Fruit fly (Drosophila melanogaster) whole organism, embryonic: ENCODE measurements around the gene dls.

Experiments used
- Blimp-1 ChIP-seq: fragments of 200-800 bp; sonication (Bioruptor generic); optimal IDR thresholded peaks from 3 replicates; lab custom pipeline; 2018; ENCODE audit warnings: missing biosample characterization, missing genetic modification characterization, mild to moderate bottlenecking, moderate library complexity, missing genetic modification reagents
- CG10321 ChIP-seq: fragments of 200-800 bp; sonication (Bioruptor generic); IDR thresholded peaks from 2 replicates; pipeline ENCODE4 v1.3.6; 2022; ENCODE audit warnings: missing biosample characterization, missing genetic modification characterization
- CG10366 ChIP-seq: fragments of 200-800 bp; sonication (Bioruptor generic); IDR thresholded peaks from 2 replicates; pipeline ENCODE4 v1.3.6; 2022; ENCODE audit warnings: missing biosample characterization, missing genetic modification characterization
- CG10654 ChIP-seq: fragments of 200-800 bp; sonication (Bioruptor generic); optimal IDR thresholded peaks from 2 replicates; lab custom pipeline; 2016; ENCODE audit warnings: missing biosample characterization, missing genetic modification characterization
- CG11456 ChIP-seq: fragments of 200-800 bp; sonication (Bioruptor generic); IDR thresholded peaks from 3 replicates; pipeline ENCODE4 v1.3.6; 2022; ENCODE audit warnings: missing biosample characterization, missing genetic modification characterization
- CG12391 ChIP-seq: fragments of 200-800 bp; sonication (Bioruptor generic); optimal IDR thresholded peaks from 3 replicates; lab custom pipeline; 2018; ENCODE audit warnings: missing biosample characterization, mild to moderate bottlenecking, missing genetic modification characterization, moderate library complexity
- CG14667 ChIP-seq: fragments of 200-800 bp; sonication (Bioruptor generic); IDR thresholded peaks from 2 replicates; pipeline ENCODE4 v1.3.6; 2022; ENCODE audit warnings: missing biosample characterization, missing genetic modification characterization
- CG17612 ChIP-seq: fragments of 200-800 bp; sonication (Bioruptor generic); IDR thresholded peaks from 2 replicates; pipeline ENCODE4 v1.3.6; 2022; ENCODE audit warnings: missing biosample characterization, missing genetic modification characterization
- CG1792 ChIP-seq: fragments of 200-800 bp; sonication (Bioruptor generic); optimal IDR thresholded peaks from 2 replicates; lab custom pipeline; 2016; ENCODE audit warnings: missing biosample characterization, missing genetic modification characterization
- CG32532 ChIP-seq: fragments of 200-800 bp; sonication (Bioruptor generic); IDR thresholded peaks from 2 replicates; pipeline ENCODE4 v1.3.6; 2022; ENCODE audit warnings: missing biosample characterization, missing genetic modification characterization
- CG4360 ChIP-seq: fragments of 200-800 bp; sonication (Bioruptor generic); IDR thresholded peaks from 2 replicates; pipeline ENCODE4 v1.3.6; 2022; ENCODE audit warnings: missing biosample characterization, missing genetic modification characterization
- CG4707 ChIP-seq: fragments of 200-800 bp; sonication (Bioruptor generic); optimal IDR thresholded peaks from 2 replicates; lab custom pipeline; 2018; ENCODE audit warnings: missing biosample characterization, mild to moderate bottlenecking, missing genetic modification characterization, moderate library complexity
- CG5180 ChIP-seq: fragments of 200-800 bp; sonication (Bioruptor generic); optimal IDR thresholded peaks from 3 replicates; lab custom pipeline; 2017; ENCODE audit warnings: missing biosample characterization, missing genetic modification characterization, mild to moderate bottlenecking, moderate library complexity, missing genetic modification reagents
- D19A ChIP-seq: fragments of 200-800 bp; optimal IDR thresholded peaks from 3 replicates; lab custom pipeline; 2019; ENCODE audit warnings: missing biosample characterization, mild to moderate bottlenecking, missing genetic modification characterization, moderate library complexity
- Dll ChIP-seq: fragments of 200-800 bp; sonication (Bioruptor generic); IDR thresholded peaks from 4 replicates; pipeline ENCODE4 v1.3.6; 2022; ENCODE audit warnings: missing biosample characterization, missing genetic modification characterization; ENCODE audit not compliant: partially characterized antibody
- Dref ChIP-seq: fragments of 200-800 bp; sonication (Bioruptor generic); IDR thresholded peaks from 2 replicates; pipeline ENCODE4 v1.3.6; 2022; ENCODE audit warnings: missing biosample characterization, missing genetic modification characterization
- Drgx ChIP-seq: fragments of 200-800 bp; sonication (Bioruptor generic); IDR thresholded peaks from 2 replicates; pipeline ENCODE4 v1.3.6; 2022; ENCODE audit warnings: missing biosample characterization, missing genetic modification characterization
- E2f2 ChIP-seq: fragments of 200-800 bp; sonication (Bioruptor generic); IDR thresholded peaks from 2 replicates; pipeline ENCODE4 v1.3.6; 2022; ENCODE audit warnings: missing biosample characterization, missing genetic modification characterization
- Ets65A ChIP-seq: fragments of 200-800 bp; sonication (Bioruptor generic); peaks from one replicate; lab custom pipeline; 2016; ENCODE audit warnings: missing biosample characterization, missing genetic modification characterization
- Fer2 ChIP-seq: fragments of 200-800 bp; sonication (Bioruptor generic); optimal IDR thresholded peaks from 2 replicates; lab custom pipeline; 2018; ENCODE audit warnings: missing biosample characterization, mild to moderate bottlenecking, missing genetic modification characterization, moderate library complexity
- HmgD ChIP-seq: fragments of 200-800 bp; sonication (Bioruptor generic); optimal IDR thresholded peaks from 3 replicates; lab custom pipeline; 2016; ENCODE audit warnings: missing biosample characterization, missing genetic modification characterization
- MTF-1 ChIP-seq: fragments of 200-800 bp; sonication (Bioruptor generic); optimal IDR thresholded peaks from 2 replicates; lab custom pipeline; 2018; ENCODE audit warnings: missing biosample characterization, mild to moderate bottlenecking, missing genetic modification characterization, borderline replicate concordance
- Ravus ChIP-seq: fragments of 200-800 bp; sonication (Bioruptor generic); IDR thresholded peaks from 2 replicates; pipeline ENCODE4 v1.3.6; 2022; ENCODE audit warnings: missing biosample characterization, missing genetic modification characterization
- abd-A ChIP-seq: fragments of 200-800 bp; sonication (Bioruptor generic); optimal IDR thresholded peaks from 3 replicates; lab custom pipeline; 2019; ENCODE audit warnings: missing biosample characterization, mild to moderate bottlenecking, missing genetic modification characterization, moderate library complexity
- bsh ChIP-seq, 2 experiments: fragments of 200-800 bp; sonication (Bioruptor generic); optimal IDR thresholded peaks; 2 replicates each; lab custom pipeline; 2017 to 2018; ENCODE audit warnings: mild to moderate bottlenecking in 2 of 2, missing biosample characterization in 2 of 2, missing genetic modification characterization in 2 of 2, moderate library complexity in 1 of 2
- corto ChIP-seq: fragments of 200-800 bp; sonication (Bioruptor generic); optimal IDR thresholded peaks from 2 replicates; lab custom pipeline; 2016; ENCODE audit warnings: missing biosample characterization, mild to moderate bottlenecking, missing genetic modification characterization, moderate library complexity
- crol ChIP-seq: fragments of 200-800 bp; sonication (Bioruptor generic); IDR thresholded peaks from 2 replicates; pipeline ENCODE4 v1.3.6; 2022; ENCODE audit warnings: missing biosample characterization, missing genetic modification characterization
- dan ChIP-seq: fragments of 200-800 bp; sonication (Bioruptor generic); IDR thresholded peaks from 2 replicates; pipeline ENCODE4 v1.3.6; 2022; ENCODE audit warnings: missing biosample characterization, missing genetic modification characterization
- dmrt11E ChIP-seq: fragments of 200-800 bp; sonication (Bioruptor generic); optimal IDR thresholded peaks from 3 replicates; lab custom pipeline; 2018; ENCODE audit warnings: missing biosample characterization, mild to moderate bottlenecking, missing genetic modification characterization, moderate library complexity
- eve ChIP-seq, 2 experiments: fragments of >200 bp; optimal IDR thresholded peaks; 2 replicates each; lab custom pipeline; 2017; ENCODE audit warnings: missing biosample characterization in 2 of 2, missing genetic modification characterization in 2 of 2
- fd3F ChIP-seq: fragments of 200-800 bp; sonication (Bioruptor generic); optimal IDR thresholded peaks from 2 replicates; lab custom pipeline; 2018; ENCODE audit warnings: missing biosample characterization, mild to moderate bottlenecking, missing genetic modification characterization, moderate library complexity
- jing ChIP-seq: fragments of 200-800 bp; sonication (Bioruptor generic); optimal IDR thresholded peaks from 2 replicates; lab custom pipeline; 2018; ENCODE audit warnings: missing biosample characterization, mild to moderate bottlenecking, missing genetic modification characterization
- klu ChIP-seq: fragments of 200-800 bp; sonication (Bioruptor generic); IDR thresholded peaks from 2 replicates; pipeline ENCODE4 v1.3.6; 2022; ENCODE audit warnings: missing biosample characterization, missing genetic modification characterization
- lbe ChIP-seq: fragments of 200-800 bp; sonication (Bioruptor generic); optimal IDR thresholded peaks from 2 replicates; lab custom pipeline; 2016; ENCODE audit warnings: missing biosample characterization, mild to moderate bottlenecking, missing genetic modification characterization
- lov ChIP-seq, 2 experiments: fragments of 200-800 bp in 1 of 2; fragments of >200 bp in 1 of 2; sonication (Bioruptor generic) in 1 of 2; IDR thresholded peaks in 1 of 2; optimal IDR thresholded peaks in 1 of 2; 2 replicates in 1 of 2; 3 replicates in 1 of 2; pipeline versions ENCODE4 v1.3.6 to Lab custom; 2017 to 2022; ENCODE audit warnings: missing biosample characterization in 1 of 2, missing genetic modification characterization in 1 of 2
- nom ChIP-seq: fragments of 200-800 bp; sonication (Bioruptor generic); optimal IDR thresholded peaks from 2 replicates; lab custom pipeline; 2017; ENCODE audit warnings: missing biosample characterization, missing genetic modification characterization, mild to moderate bottlenecking, moderate library complexity, missing genetic modification reagents
- pzg ChIP-seq: fragments of 200-800 bp; sonication (Bioruptor generic); optimal IDR thresholded peaks from 3 replicates; lab custom pipeline; 2018; ENCODE audit warnings: missing biosample characterization, mild to moderate bottlenecking, missing genetic modification characterization, moderate library complexity
- rib ChIP-seq: fragments of 200-800 bp; sonication (Bioruptor generic); IDR thresholded peaks from 2 replicates; pipeline ENCODE4 v1.3.6; 2022; ENCODE audit warnings: missing biosample characterization, missing genetic modification characterization
- seq ChIP-seq: fragments of 200-800 bp; sonication (Bioruptor generic); IDR thresholded peaks from 2 replicates; pipeline ENCODE4 v1.3.6; 2022; ENCODE audit warnings: missing biosample characterization, missing genetic modification characterization
- shn ChIP-seq: fragments of 200-800 bp; sonication (Bioruptor generic); optimal IDR thresholded peaks from 3 replicates; lab custom pipeline; 2016; ENCODE audit warnings: missing biosample characterization, missing genetic modification characterization
- slbo ChIP-seq: fragments of 200-800 bp; sonication (Bioruptor generic); IDR thresholded peaks from 2 replicates; pipeline ENCODE4 v1.3.6; 2022; ENCODE audit warnings: missing biosample characterization, missing genetic modification characterization
- tap ChIP-seq: fragments of 200-800 bp; optimal IDR thresholded peaks from 3 replicates; lab custom pipeline; 2019; ENCODE audit warnings: missing biosample characterization, mild to moderate bottlenecking, missing genetic modification characterization, moderate library complexity
- trh ChIP-seq: fragments of 200-800 bp; sonication (Bioruptor generic); optimal IDR thresholded peaks from 2 replicates; lab custom pipeline; 2016; ENCODE audit warnings: missing biosample characterization, missing genetic modification characterization
- tx ChIP-seq: fragments of 200-800 bp; sonication (Bioruptor generic); optimal IDR thresholded peaks from 2 replicates; lab custom pipeline; 2016; ENCODE audit warnings: missing biosample characterization, missing genetic modification characterization

The dls gene

dm6 chr3L:16173818-16174601, 27.1 kb upstream of the dls start (continued):
- TF ChIP-seq CG5180 (GFP tag; lab: Kevin White, UChicago) (no peak), Fer2 (tag; lab: Kevin White, UChicago) (no peak), CG10366 (GFP tag; lab: Robert Waterston, UW) (no peak), lbe (GFP tag; lab: Kevin White, UChicago) (no peak)

- TF ChIP-seq nom (GFP tag; lab: Kevin White, UChicago) (peak; percentile 45), fd3F (GFP tag; lab: Kevin White, UChicago) (no peak)
- TF ChIP-seq, all 482 proteins: peak for 1
Measured at dm6 chr3L:16174778-16175177, 26.4 kb upstream of the dls start.

dm6 chr3L:16175628-16176263, 25.4 kb upstream of the dls start:
- TF ChIP-seq eve (GFP tag; optimal IDR thresholded peaks at IDR 0.05; lab: Kevin White, UChicago), result no peak
- no peak for TF ChIP-seq CG32532 (GFP tag; lab: Robert Waterston, UW)
- no peak for TF ChIP-seq CG10654 (GFP tag; lab: Kevin White, UChicago)
- no peak for TF ChIP-seq CG4707 (GFP tag; lab: Kevin White, UChicago)
- TF ChIP-seq klu (GFP tag; lab: Robert Waterston, UW), result no peak
- TF ChIP-seq CG4360, result no peak
- no peak for TF ChIP-seq Dref (GFP tag; lab: Robert Waterston, UW)
- no peak for TF ChIP-seq Ravus (GFP tag; lab: Robert Waterston, UW)
- TF ChIP-seq MTF-1 (GFP tag; lab: Kevin White, UChicago), result no peak
- no peak for TF ChIP-seq dmrt11E (tag; lab: Kevin White, UChicago)
- TF ChIP-seq tap (tag; lab: Kevin White, UChicago), result no peak
- no peak for TF ChIP-seq Ets65A (GFP tag; lab: Kevin White, UChicago)
- TF ChIP-seq shn (GFP tag; lab: Kevin White, UChicago), result no peak
- no peak for TF ChIP-seq D19A (tag; lab: Kevin White, UChicago)
- TF ChIP-seq lbe (GFP tag; lab: Kevin White, UChicago), result peak; percentile 59
- TF ChIP-seq lov (optimal IDR thresholded peaks at IDR 0.05; lab: Kevin White, UChicago), result no peak
- TF ChIP-seq lov (GFP tag; IDR thresholded peaks at IDR 0.05; lab: Robert Waterston, UW), result no peak
- TF ChIP-seq Drgx (GFP tag; lab: Robert Waterston, UW), result peak; percentile 51
- no peak for TF ChIP-seq pzg (GFP tag; lab: Kevin White, UChicago)
- TF ChIP-seq CG12391, result no peak
- no peak for TF ChIP-seq tx (GFP tag; lab: Kevin White, UChicago)
- no peak for TF ChIP-seq Dll (GFP tag; lab: Robert Waterston, UW)
- TF ChIP-seq bsh (GFP tag; optimal IDR thresholded peaks at IDR 0.05; lab: Kevin White, UChicago), result peak in 1 of 2 experiments; percentile 49
- no peak for TF ChIP-seq CG17612 (GFP tag; lab: Robert Waterston, UW)
- no peak for TF ChIP-seq abd-A (tag; lab: Kevin White, UChicago)
- no peak for TF ChIP-seq seq (GFP tag; lab: Robert Waterston, UW)
- 0 out of 3 replicates have a peak, but pooled peaks have one; percentile 32 for TF ChIP-seq CG11456 (GFP tag; lab: Robert Waterston, UW)
- TF ChIP-seq nom (GFP tag; lab: Kevin White, UChicago), result peak; percentile 72
- TF ChIP-seq E2f2 (GFP tag; lab: Robert Waterston, UW), result no peak
- no peak for TF ChIP-seq dan (GFP tag; lab: Robert Waterston, UW)
- TF ChIP-seq jing, result no peak
- TF ChIP-seq CG10321 (GFP tag; lab: Robert Waterston, UW), result no peak
- TF ChIP-seq HmgD, result no peak
- no peak for TF ChIP-seq Blimp-1 (GFP tag; lab: Kevin White, UChicago)
- no peak for TF ChIP-seq rib (GFP tag; lab: Robert Waterston, UW)
- TF ChIP-seq trh (GFP tag; lab: Kevin White, UChicago), result no peak
- TF ChIP-seq CG1792 (GFP tag; lab: Kevin White, UChicago), result no peak
- 0 out of 2 replicates have a peak, but pooled peaks have one; percentile 14 for TF ChIP-seq CG14667
- TF ChIP-seq slbo, result no peak
- TF ChIP-seq corto (GFP tag; lab: Kevin White, UChicago), result peak; percentile 83
- TF ChIP-seq crol (GFP tag; lab: Robert Waterston, UW), result peak; percentile 64
